Worm (Caenorhabditis elegans): Measurements from ENCODE around the gene B0244.9.

Gene B0244.9

ce11 chrIII:5719832-5720194, 11.0 kb downstream of the B0244.9 start (continued):
- peak; percentile 78 for TF ChIP-seq efl-1 (GFP tag; optimal IDR thresholded peaks at IDR 0.05)

- no peak for TF ChIP-seq bed-1 (GFP tag; IDR thresholded peaks at IDR 0.05)
- no peak for TF ChIP-seq mes-4 (tag; optimal IDR thresholded peaks at IDR 0.05)
- no peak for TF ChIP-seq ccch-3 (GFP tag; optimal IDR thresholded peaks at IDR 0.05)
- no peak for TF ChIP-seq T07F8.4 (tag; optimal IDR thresholded peaks at IDR 0.05)
- no peak for TF ChIP-seq ceh-100 (GFP tag; IDR thresholded peaks at IDR 0.05)
- no peak for TF ChIP-seq him-1 (tag; optimal IDR thresholded peaks at IDR 0.05)
- TF ChIP-seq ceh-91 (GFP tag; IDR thresholded peaks at IDR 0.05), result no peak
- TF ChIP-seq repo-1 (tag; optimal IDR thresholded peaks at IDR 0.05), result no peak
- no peak for TF ChIP-seq ama-1 (optimal IDR thresholded peaks at IDR 0.05)
- no peak for TF ChIP-seq ama-1 (GFP tag; optimal IDR thresholded peaks at IDR 0.05)
- no peak for TF ChIP-seq tbx-9 (tag; optimal IDR thresholded peaks at IDR 0.05; ENCODE audit: borderline replicate concordance)
- TF ChIP-seq K11D2.4 (GFP tag; IDR thresholded peaks at IDR 0.05), result no peak
- TF ChIP-seq madf-8 (GFP tag; conservative IDR thresholded peaks at IDR 0.05), result no peak
- TF ChIP-seq attf-5 (GFP tag; optimal IDR thresholded peaks at IDR 0.05), result no peak
- TF ChIP-seq lin-26 (GFP tag; IDR thresholded peaks at IDR 0.05), result no peak
- no peak for TF ChIP-seq nhr-90 (tag; optimal IDR thresholded peaks at IDR 0.05)
- TF ChIP-seq F23B12.7 (tag; optimal IDR thresholded peaks at IDR 0.05; ENCODE audit: insufficient read depth), result no peak
- TF ChIP-seq snpc-1.3 (tag; optimal IDR thresholded peaks at IDR 0.05; ENCODE audit: insufficient read depth), result no peak
- TF ChIP-seq mel-28 (tag; optimal IDR thresholded peaks at IDR 0.05; ENCODE audit: borderline replicate concordance), result no peak
Measured at ce11 chrIII:5719105-5719831, 11.6 kb downstream of the B0244.9 start.

ce11 chrIII:5718385-5718784, 12.4 kb downstream of the B0244.9 start:
- no peak for TF ChIP-seq F39B2.1 (GFP tag; IDR thresholded peaks at IDR 0.05)
- TF ChIP-seq madf-8 (GFP tag; conservative IDR thresholded peaks at IDR 0.05), result no peak
- TF ChIP-seq T07F8.4 (tag; optimal IDR thresholded peaks at IDR 0.05), result no peak
- TF ChIP-seq xnd-1 (tag; optimal IDR thresholded peaks at IDR 0.05), result no peak
- no peak for TF ChIP-seq lag-1 (GFP tag; IDR thresholded peaks at IDR 0.05)
- TF ChIP-seq aptf-2 (GFP tag; conservative IDR thresholded peaks at IDR 0.05), result no peak
- TF ChIP-seq him-1 (tag; optimal IDR thresholded peaks at IDR 0.05), result no peak
- TF ChIP-seq B0035.1 (tag; optimal IDR thresholded peaks at IDR 0.05), result no peak
- TF ChIP-seq lir-1 (GFP tag; conservative IDR thresholded peaks at IDR 0.05), result no peak
- TF ChIP-seq nfya-2 (GFP tag; IDR thresholded peaks at IDR 0.05), result no peak
- no peak for TF ChIP-seq tbp1 (GFP tag; optimal IDR thresholded peaks at IDR 0.05)

- TF ChIP-seq ama-1 (optimal IDR thresholded peaks at IDR 0.05) (peak; percentile 0), ama-1 (GFP tag; optimal IDR thresholded peaks at IDR 0.05) (no peak), mcd-1 (GFP tag; IDR thresholded peaks at IDR 0.05) (0 out of 2 replicates have a peak, but pooled peaks have one; percentile 5), hmg-1.2 (GFP tag; IDR thresholded peaks at IDR 0.05) (0 out of 2 replicates have a peak, but pooled peaks have one; percentile 21), snpc-1.1 (tag; optimal IDR thresholded peaks at IDR 0.05; ENCODE audit: insufficient read depth) (no peak), madf-6 (GFP tag; IDR thresholded peaks at IDR 0.05) (0 out of 2 replicates have a peak, but pooled peaks have one; percentile 14), rec-8 (tag; optimal IDR thresholded peaks at IDR 0.05) (no peak), sea-2 (GFP tag; IDR thresholded peaks at IDR 0.05) (no peak), hrde-1 (tag; optimal IDR thresholded peaks at IDR 0.05; ENCODE audit: borderline replicate concordance) (peak; percentile 22), K12H6.12 (tag; optimal IDR thresholded peaks at IDR 0.05) (no peak), mel-28 (tag; optimal IDR thresholded peaks at IDR 0.05; ENCODE audit: borderline replicate concordance) (no peak), mes-4 (tag; optimal IDR thresholded peaks at IDR 0.05) (no peak), lin-26 (GFP tag; IDR thresholded peaks at IDR 0.05) (0 out of 2 replicates have a peak, but pooled peaks have one; percentile 31), B0336.3 (GFP tag; IDR thresholded peaks at IDR 0.05) (peak; percentile 17; the same call in 1 of the 2 replicates)
Measured at ce11 chrIII:5717173-5717748, 13.6 kb downstream of the B0244.9 start.
